Fruit fly (Drosophila melanogaster): ENCODE results near the gene CG12795.

CG12795 gene

DNA sequence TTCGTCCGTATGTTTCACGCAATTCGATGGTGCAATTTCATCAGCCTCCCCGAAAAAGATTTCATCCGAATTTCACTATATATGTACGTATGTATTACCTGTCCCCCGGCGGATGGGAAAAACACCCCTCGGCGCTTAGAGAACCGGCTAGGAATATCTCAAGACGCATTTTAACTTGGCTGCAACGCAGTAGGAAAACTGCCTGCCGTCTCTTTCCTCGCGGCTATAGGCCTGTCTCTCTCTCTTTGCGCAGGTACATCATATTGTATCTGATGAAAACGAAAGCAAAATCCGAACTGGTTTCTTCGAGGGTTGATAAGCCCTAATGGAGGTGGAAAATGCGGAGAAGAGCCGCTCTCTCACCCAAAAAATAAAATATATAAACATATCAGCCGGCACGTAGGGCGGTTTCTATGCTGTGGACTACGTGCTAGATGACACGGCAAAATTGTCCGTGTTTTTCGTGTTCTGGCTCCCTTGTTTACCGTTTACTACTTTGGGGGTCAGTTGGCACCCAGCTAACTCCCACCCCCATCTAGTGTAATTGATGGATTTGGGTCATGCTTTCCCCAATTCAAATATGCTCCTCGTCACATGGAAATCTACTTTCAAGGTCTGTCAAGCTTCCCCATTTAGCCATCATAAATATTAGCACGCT lies 24.3 kb downstream of the CG12795 start (continued):
- TF ChIP-seq gce (GFP tag; IDR thresholded peaks at IDR 0.05), result no peak
- TF ChIP-seq CG34224 (GFP tag; IDR thresholded peaks at IDR 0.05; ENCODE audit: partially characterized antibody), result peak; percentile 38; the same call in 1 of the 3 replicates
- no peak for TF ChIP-seq zfh1 (GFP tag; IDR thresholded peaks at IDR 0.05)
- no peak for TF ChIP-seq Hr51 (GFP tag; optimal IDR thresholded peaks at IDR 0.05)
- no peak for TF ChIP-seq CG4404 (GFP tag; IDR thresholded peaks at IDR 0.05)
- TF ChIP-seq Atf6 (GFP tag; IDR thresholded peaks at IDR 0.05), result no peak
- no peak for TF ChIP-seq Bgb (GFP tag; IDR thresholded peaks at IDR 0.05; ENCODE audit: partially characterized antibody)
- no peak for TF ChIP-seq Sry-δ (GFP tag; optimal IDR thresholded peaks at IDR 0.05)
- no peak for TF ChIP-seq CG7928 (GFP tag; optimal IDR thresholded peaks at IDR 0.05)
- TF ChIP-seq CG8290 (GFP tag; optimal IDR thresholded peaks at IDR 0.05), result no peak
- TF ChIP-seq CG8290 (tag; optimal IDR thresholded peaks at IDR 0.05), result peak in 1 of 2 experiments; percentile 7
- TF ChIP-seq CG9437 (GFP tag; optimal IDR thresholded peaks at IDR 0.05), result no peak
- no peak for TF ChIP-seq CG4707 (GFP tag; optimal IDR thresholded peaks at IDR 0.05)
- no peak for TF ChIP-seq nau (GFP tag; optimal IDR thresholded peaks at IDR 0.05)
- TF ChIP-seq CG12769 (tag; optimal IDR thresholded peaks at IDR 0.05), result no peak
- peak; percentile 98 for TF ChIP-seq Blimp-1 (GFP tag; optimal IDR thresholded peaks at IDR 0.05)
- no peak for TF ChIP-seq CG8765 (GFP tag; IDR thresholded peaks at IDR 0.05)
- peak; percentile 93 for TF ChIP-seq CG10321 (GFP tag; IDR thresholded peaks at IDR 0.05)
- no peak for TF ChIP-seq CG7745 (tag; optimal IDR thresholded peaks at IDR 0.05)
- TF ChIP-seq CG1602 (GFP tag; optimal IDR thresholded peaks at IDR 0.05), result no peak
- TF ChIP-seq CG3281 (GFP tag; optimal IDR thresholded peaks at IDR 0.05), result no peak
- no peak for TF ChIP-seq slp2 (GFP tag; optimal IDR thresholded peaks at IDR 0.05)
- no peak for TF ChIP-seq CG9876 (GFP tag; optimal IDR thresholded peaks at IDR 0.05)
- no peak for TF ChIP-seq fd96Cb (tag; optimal IDR thresholded peaks at IDR 0.05)
- no peak for TF ChIP-seq Bteb2 (GFP tag; optimal IDR thresholded peaks at IDR 0.05)
- TF ChIP-seq ewg (GFP tag; optimal IDR thresholded peaks at IDR 0.05), result peak; percentile 81
- no peak for TF ChIP-seq CG16815 (GFP tag; optimal IDR thresholded peaks at IDR 0.05)
- TF ChIP-seq seq (GFP tag; IDR thresholded peaks at IDR 0.05), result peak; percentile 42; the same call in 1 of the 2 replicates
- TF ChIP-seq Nf-YC (tag; optimal IDR thresholded peaks at IDR 0.05), result peak; percentile 44
- TF ChIP-seq CG7556 (GFP tag; optimal IDR thresholded peaks at IDR 0.05), result no peak
- TF ChIP-seq cad (GFP tag; optimal IDR thresholded peaks at IDR 0.05), result no peak
- TF ChIP-seq crol (GFP tag; IDR thresholded peaks at IDR 0.05), result peak; percentile 55; the same call in 1 of the 2 replicates
- TF ChIP-seq Mrtf (GFP tag; IDR thresholded peaks at IDR 0.05), result no peak
- no peak for TF ChIP-seq lab (GFP tag; optimal IDR thresholded peaks at IDR 0.05)
- TF ChIP-seq CG5953 (GFP tag; IDR thresholded peaks at IDR 0.05), result no peak
- TF ChIP-seq CG31388 (GFP tag; optimal IDR thresholded peaks at IDR 0.05), result no peak
- no peak for TF ChIP-seq dm (GFP tag; optimal IDR thresholded peaks at IDR 0.05)
- no peak for TF ChIP-seq Side (GFP tag; optimal IDR thresholded peaks at IDR 0.05)
- no peak for TF ChIP-seq CG10654 (GFP tag; optimal IDR thresholded peaks at IDR 0.05)
- no peak for TF ChIP-seq tgo (GFP tag; IDR thresholded peaks at IDR 0.05)
- TF ChIP-seq tin (GFP tag; optimal IDR thresholded peaks at IDR 0.05), result no peak
- TF ChIP-seq CG17361 (GFP tag; IDR thresholded peaks at IDR 0.05), result no peak
- TF ChIP-seq CG18262 (tag; optimal IDR thresholded peaks at IDR 0.05), result no peak
- TF ChIP-seq run (tag; optimal IDR thresholded peaks at IDR 0.05), result no peak
- no peak for TF ChIP-seq bigmax (GFP tag; optimal IDR thresholded peaks at IDR 0.05)
- TF ChIP-seq pnt (GFP tag; optimal IDR thresholded peaks at IDR 0.05), result no peak
- TF ChIP-seq CG12104 (GFP tag; optimal IDR thresholded peaks at IDR 0.05), result no peak
- TF ChIP-seq CG6272 (GFP tag; IDR thresholded peaks at IDR 0.05), result no peak
- no peak for TF ChIP-seq CG32772 (GFP tag; IDR thresholded peaks at IDR 0.05)
- no peak for TF ChIP-seq gcm2 (GFP tag; optimal IDR thresholded peaks at IDR 0.05)
- no peak for TF ChIP-seq CG10979 (tag; optimal IDR thresholded peaks at IDR 0.05)
